Fruit fly (Drosophila melanogaster): ENCODE results near the gene CG14397.

CG14397 gene

dm6 chr2L:21051873-21052736 lies 38.9 kb upstream of the CG14397 start, which contains the start of gene CG42238 (continued):
- TF ChIP-seq CG12769 (tag; optimal IDR thresholded peaks at IDR 0.05) = peak; percentile 40
- TF ChIP-seq CG2116 (GFP tag; optimal IDR thresholded peaks at IDR 0.05) = peak; percentile 38
- TF ChIP-seq Ets97D (GFP tag; optimal IDR thresholded peaks at IDR 0.05) = peak; percentile 28
- peak; percentile 34; the same call in 1 of the 3 replicates for TF ChIP-seq CG14050 (GFP tag; IDR thresholded peaks at IDR 0.05)
- TF ChIP-seq CG8359 (GFP tag; optimal IDR thresholded peaks at IDR 0.05; ENCODE audit: borderline replicate concordance) = no peak
- no peak for TF ChIP-seq da (GFP tag; optimal IDR thresholded peaks at IDR 0.05)
- peak; percentile 32 for TF ChIP-seq HLHmδ (GFP tag; optimal IDR thresholded peaks at IDR 0.05)
- no peak for TF ChIP-seq hth (optimal IDR thresholded peaks at IDR 0.05)
- TF ChIP-seq CG14860 (GFP tag; IDR thresholded peaks at IDR 0.05; ENCODE audit: partially characterized antibody) = no peak
- no peak for TF ChIP-seq scrt (GFP tag; optimal IDR thresholded peaks at IDR 0.05)
- peak; percentile 95 for TF ChIP-seq CG9797 (GFP tag; optimal IDR thresholded peaks at IDR 0.05)
- peak; percentile 9 for TF ChIP-seq zfh2 (GFP tag; optimal IDR thresholded peaks at IDR 0.05)
- TF ChIP-seq Xrp1 (GFP tag; IDR thresholded peaks at IDR 0.05) = 0 out of 2 replicates have a peak, but pooled peaks have one; percentile 23
- peak; percentile 1 for TF ChIP-seq repo (GFP tag; optimal IDR thresholded peaks at IDR 0.05)
- peak; percentile 73 for TF ChIP-seq E2f2 (GFP tag; IDR thresholded peaks at IDR 0.05)
- TF ChIP-seq CG7372 (GFP tag; IDR thresholded peaks at IDR 0.05) = no peak
- no peak for TF ChIP-seq CG30403 (GFP tag; optimal IDR thresholded peaks at IDR 0.05)
- no peak for TF ChIP-seq CG6654 (GFP tag; optimal IDR thresholded peaks at IDR 0.05)
- peak; percentile 96 for TF ChIP-seq CG18011 (GFP tag; optimal IDR thresholded peaks at IDR 0.05)
- TF ChIP-seq CG8478 (optimal IDR thresholded peaks at IDR 0.05) = no peak
- TF ChIP-seq ato (GFP tag; IDR thresholded peaks at IDR 0.05; ENCODE audit: partially characterized antibody) = 0 out of 2 replicates have a peak, but pooled peaks have one; percentile 39
- no peak for TF ChIP-seq az2 (GFP tag; optimal IDR thresholded peaks at IDR 0.05)
- no peak for TF ChIP-seq CG9609 (GFP tag; optimal IDR thresholded peaks at IDR 0.05)
- no peak for TF ChIP-seq D (optimal IDR thresholded peaks at IDR 0.05)
- TF ChIP-seq D (GFP tag; optimal IDR thresholded peaks at IDR 0.05) = no peak
- TF ChIP-seq CG4282 (GFP tag; optimal IDR thresholded peaks at IDR 0.05) = no peak
- TF ChIP-seq CG32772 (GFP tag; IDR thresholded peaks at IDR 0.05) = peak; percentile 57
- 0 out of 4 replicates have a peak, but pooled peaks have one; percentile 38 for TF ChIP-seq chinmo (GFP tag; IDR thresholded peaks at IDR 0.05; ENCODE audit: partially characterized antibody)
- no peak for TF ChIP-seq Gsc (GFP tag; IDR thresholded peaks at IDR 0.05)
- TF ChIP-seq Kr (GFP tag; optimal IDR thresholded peaks at IDR 0.05) = peak; percentile 79
- no peak for TF ChIP-seq Hey (tag; optimal IDR thresholded peaks at IDR 0.05)
- TF ChIP-seq bbx (GFP tag; IDR thresholded peaks at IDR 0.05; ENCODE audit: partially characterized antibody) = peak; percentile 55
- TF ChIP-seq Xbp1 (GFP tag; optimal IDR thresholded peaks at IDR 0.05) = no peak
- peak; percentile 41 for TF ChIP-seq nmo (GFP tag; optimal IDR thresholded peaks at IDR 0.05)
- peak; percentile 56 for TF ChIP-seq amos (GFP tag; IDR thresholded peaks at IDR 0.05; ENCODE audit: partially characterized antibody)
- no peak for TF ChIP-seq Vsx1 (GFP tag; optimal IDR thresholded peaks at IDR 0.05)
- TF ChIP-seq sim (GFP tag; IDR thresholded peaks at IDR 0.05) = no peak
- TF ChIP-seq Rfx (GFP tag; IDR thresholded peaks at IDR 0.05) = peak; percentile 20; the same call in 1 of the 2 replicates
- peak; percentile 52 for TF ChIP-seq crol (GFP tag; IDR thresholded peaks at IDR 0.05)
- peak; percentile 40 for TF ChIP-seq Sin3A (optimal IDR thresholded peaks at IDR 0.05)
- no peak for TF ChIP-seq lab (GFP tag; optimal IDR thresholded peaks at IDR 0.05)
- TF ChIP-seq ase (GFP tag; IDR thresholded peaks at IDR 0.05) = no peak
- TF ChIP-seq gcm2 (GFP tag; optimal IDR thresholded peaks at IDR 0.05) = no peak
- no peak for TF ChIP-seq cwo (GFP tag; optimal IDR thresholded peaks at IDR 0.05)
- no peak for TF ChIP-seq eve (GFP tag; optimal IDR thresholded peaks at IDR 0.05)
- TF ChIP-seq chm (GFP tag; IDR thresholded peaks at IDR 0.05) = peak; percentile 91
- no peak for TF ChIP-seq bigmax (GFP tag; optimal IDR thresholded peaks at IDR 0.05)
- TF ChIP-seq CG5953 (GFP tag; IDR thresholded peaks at IDR 0.05) = peak; percentile 31; the same call in 1 of the 2 replicates
- peak; percentile 81 for TF ChIP-seq sens (GFP tag)
- TF ChIP-seq fd96Cb (tag; optimal IDR thresholded peaks at IDR 0.05) = no peak

Measured in whole organism, embryonic.